Fruit fly (Drosophila melanogaster) whole organism, embryonic: ENCODE results near the gene Vps26.
A peak's percentile ranks its signal among the peaks of the same experiment; 100 is the strongest.

ENCODE experiments used
- ATbp ChIP-seq: fragments of 200-800 bp; sonication (Bioruptor generic); optimal IDR thresholded peaks from 2 replicates; lab custom pipeline; 2017; ENCODE audit warnings: missing biosample characterization, mild to moderate bottlenecking, missing genetic modification characterization, missing genetic modification reagents
- Abd-B ChIP-seq: fragments of 200-800 bp; sonication (Bioruptor generic); optimal IDR thresholded peaks from 2 replicates; lab custom pipeline; 2018; ENCODE audit warnings: missing biosample characterization, mild to moderate bottlenecking, missing genetic modification characterization, moderate library complexity
- Antp ChIP-seq: fragments of 200-800 bp; sonication (Bioruptor generic); optimal IDR thresholded peaks from 3 replicates; lab custom pipeline; 2016; ENCODE audit warnings: missing biosample characterization, missing genetic modification characterization
- Atf-2 ChIP-seq: fragments of 200-800 bp; sonication (Bioruptor generic); optimal IDR thresholded peaks from 2 replicates; lab custom pipeline; 2016; ENCODE audit warnings: missing biosample characterization, missing genetic modification characterization
- BtbVII ChIP-seq: fragments of 200-800 bp; sonication (Bioruptor generic); optimal IDR thresholded peaks from 3 replicates; lab custom pipeline; 2017; ENCODE audit warnings: missing biosample characterization, mild to moderate bottlenecking, missing genetic modification characterization
- CG10959 ChIP-seq: fragments of 200-800 bp; sonication (Bioruptor generic); IDR thresholded peaks from 2 replicates; pipeline ENCODE4 v1.3.6; 2022; ENCODE audit warnings: missing biosample characterization, missing genetic modification characterization
- CG11504 ChIP-seq: fragments of 200-800 bp; sonication (Bioruptor generic); optimal IDR thresholded peaks from 3 replicates; lab custom pipeline; 2019; ENCODE audit warnings: missing biosample characterization, mild to moderate bottlenecking, missing genetic modification characterization, moderate library complexity
- CG12071 ChIP-seq: fragments of 200-800 bp; sonication (Bioruptor generic); optimal IDR thresholded peaks from 3 replicates; lab custom pipeline; 2018; ENCODE audit warnings: missing biosample characterization, mild to moderate bottlenecking, missing genetic modification characterization
- CG1233 ChIP-seq: fragments of 200-800 bp; sonication (Bioruptor generic); optimal IDR thresholded peaks from 4 replicates; lab custom pipeline; 2018; ENCODE audit warnings: missing biosample characterization, mild to moderate bottlenecking, missing genetic modification characterization
- CG14050 ChIP-seq: fragments of 200-800 bp; sonication (Bioruptor generic); IDR thresholded peaks from 3 replicates; pipeline ENCODE4 v1.3.6; 2022; ENCODE audit warnings: missing biosample characterization, missing genetic modification characterization
- CG16863 ChIP-seq: fragments of 200-800 bp; sonication (Bioruptor generic); optimal IDR thresholded peaks from 3 replicates; lab custom pipeline; 2016; ENCODE audit warnings: missing biosample characterization, missing genetic modification characterization
- CG17361 ChIP-seq: fragments of 200-800 bp; sonication (Bioruptor generic); IDR thresholded peaks from 3 replicates; pipeline ENCODE4 v1.3.6; 2022; ENCODE audit warnings: missing biosample characterization, missing genetic modification characterization
- CG2199 ChIP-seq: fragments of 200-800 bp; sonication (Bioruptor generic); IDR thresholded peaks from 3 replicates; pipeline ENCODE4 v1.3.6; 2022; ENCODE audit warnings: missing biosample characterization, missing genetic modification characterization
- CG30403 ChIP-seq: fragments of 200-800 bp; sonication (Bioruptor generic); optimal IDR thresholded peaks from 3 replicates; lab custom pipeline; 2016; ENCODE audit warnings: missing biosample characterization, missing genetic modification characterization
- CG30431 ChIP-seq: fragments of 200-800 bp; sonication (Bioruptor generic); optimal IDR thresholded peaks from 2 replicates; lab custom pipeline; 2017; ENCODE audit warnings: missing biosample characterization, missing genetic modification characterization
- CG3065 ChIP-seq: fragments of 200-800 bp; sonication (Bioruptor generic); optimal IDR thresholded peaks from 2 replicates; lab custom pipeline; 2016; ENCODE audit warnings: missing biosample characterization, missing genetic modification characterization
- CG31224 ChIP-seq: fragments of 200-800 bp; sonication (Bioruptor generic); IDR thresholded peaks from 2 replicates; pipeline ENCODE4 v1.3.6; 2022; ENCODE audit warnings: missing biosample characterization, missing genetic modification characterization
- CG3847 ChIP-seq: fragments of 200-800 bp; sonication (Bioruptor generic); IDR thresholded peaks from 2 replicates; pipeline ENCODE4 v1.3.6; 2022; ENCODE audit warnings: missing biosample characterization, missing genetic modification characterization
- CG42726 ChIP-seq: fragments of 200-800 bp; sonication (Bioruptor generic); IDR thresholded peaks from 2 replicates; pipeline ENCODE4 v1.3.6; 2022; ENCODE audit warnings: missing biosample characterization, missing genetic modification characterization; ENCODE audit not compliant: partially characterized antibody
- CG4404 ChIP-seq: fragments of 200-800 bp; sonication (Bioruptor generic); IDR thresholded peaks from 2 replicates; pipeline ENCODE4 v1.3.6; 2022; ENCODE audit warnings: missing biosample characterization, missing genetic modification characterization
- CG7357 ChIP-seq: fragments of 200-800 bp; sonication (Bioruptor generic); IDR thresholded peaks from 3 replicates; pipeline ENCODE4 v1.3.6; 2022; ENCODE audit warnings: missing biosample characterization, missing genetic modification characterization
- CG7963 ChIP-seq: fragments of 200-800 bp; sonication (Bioruptor generic); IDR thresholded peaks from 3 replicates; pipeline ENCODE4 v1.3.6; 2022; ENCODE audit warnings: missing biosample characterization, missing genetic modification characterization; ENCODE audit not compliant: partially characterized antibody
- CG8478 ChIP-seq: fragments of >200 bp; optimal IDR thresholded peaks from 2 replicates; lab custom pipeline; 2018
- CTCF ChIP-seq: fragments of 200-800 bp; sonication (Bioruptor generic); optimal IDR thresholded peaks from 2 replicates; lab custom pipeline; 2017; ENCODE audit warnings: missing biosample characterization, mild to moderate bottlenecking, missing genetic modification characterization, moderate library complexity
- D19B ChIP-seq: fragments of 200-800 bp; sonication (Bioruptor generic); optimal IDR thresholded peaks from 2 replicates; lab custom pipeline; 2017; ENCODE audit warnings: missing biosample characterization, mild to moderate bottlenecking, missing genetic modification characterization
- E2f1 ChIP-seq: fragments of 200-800 bp; sonication (Bioruptor generic); IDR thresholded peaks from 2 replicates; pipeline ENCODE4 v1.3.6; 2022; ENCODE audit warnings: missing biosample characterization, missing genetic modification characterization
- Ets65A ChIP-seq: fragments of 200-800 bp; sonication (Bioruptor generic); peaks from one replicate; lab custom pipeline; 2016; ENCODE audit warnings: missing biosample characterization, missing genetic modification characterization
- H15 ChIP-seq: fragments of 200-800 bp; sonication (Bioruptor generic); IDR thresholded peaks from 3 replicates; pipeline ENCODE4 v1.3.6; 2022; ENCODE audit warnings: missing biosample characterization, missing genetic modification characterization
- HHEX ChIP-seq: fragments of 200-800 bp; sonication (Bioruptor generic); optimal IDR thresholded peaks from 3 replicates; lab custom pipeline; 2017; ENCODE audit warnings: missing biosample characterization, mild to moderate bottlenecking, missing genetic modification characterization, missing genetic modification reagents
- Hr3 ChIP-seq: fragments of 200-800 bp; sonication (Bioruptor generic); optimal IDR thresholded peaks from 3 replicates; lab custom pipeline; 2016; ENCODE audit warnings: missing biosample characterization, missing genetic modification characterization
- Meics ChIP-seq: fragments of 200-800 bp; sonication (Bioruptor generic); optimal IDR thresholded peaks from 2 replicates; lab custom pipeline; 2017; ENCODE audit warnings: missing biosample characterization, mild to moderate bottlenecking, missing genetic modification characterization
- Myb ChIP-seq: fragments of 200-800 bp; sonication (Bioruptor generic); optimal IDR thresholded peaks from 2 replicates; lab custom pipeline; 2016; ENCODE audit warnings: missing biosample characterization, missing genetic modification characterization
- NC2β ChIP-seq: fragments of 200-800 bp; sonication (Bioruptor generic); optimal IDR thresholded peaks from 2 replicates; lab custom pipeline; 2016; ENCODE audit warnings: missing biosample characterization, missing genetic modification characterization
- PHDP ChIP-seq: fragments of 200-800 bp; sonication (Bioruptor generic); optimal IDR thresholded peaks from 3 replicates; lab custom pipeline; 2018; ENCODE audit warnings: missing biosample characterization, mild to moderate bottlenecking, missing genetic modification characterization, moderate library complexity
- Ravus ChIP-seq: fragments of 200-800 bp; sonication (Bioruptor generic); IDR thresholded peaks from 2 replicates; pipeline ENCODE4 v1.3.6; 2022; ENCODE audit warnings: missing biosample characterization, missing genetic modification characterization
- Rfx ChIP-seq: fragments of 200-800 bp; sonication (Bioruptor generic); IDR thresholded peaks from 2 replicates; pipeline ENCODE4 v1.3.6; 2022; ENCODE audit warnings: missing biosample characterization, missing genetic modification characterization
- Sin3A ChIP-seq: fragments of >200 bp; optimal IDR thresholded peaks from 2 replicates; lab custom pipeline; 2018
- Usf ChIP-seq: fragments of 200-800 bp; sonication (Bioruptor generic); optimal IDR thresholded peaks from 2 replicates; lab custom pipeline; 2017; ENCODE audit warnings: missing genotype, missing biosample characterization, missing genetic modification characterization
- ab ChIP-seq: fragments of 200-800 bp; sonication (Bioruptor generic); optimal IDR thresholded peaks from 2 replicates; lab custom pipeline; 2016; ENCODE audit warnings: missing biosample characterization, missing genetic modification characterization
- az2 ChIP-seq: fragments of 200-800 bp; sonication (Bioruptor generic); optimal IDR thresholded peaks from 3 replicates; lab custom pipeline; 2016; ENCODE audit warnings: missing biosample characterization, missing genetic modification characterization
- corto ChIP-seq: fragments of 200-800 bp; sonication (Bioruptor generic); optimal IDR thresholded peaks from 2 replicates; lab custom pipeline; 2016; ENCODE audit warnings: missing biosample characterization, mild to moderate bottlenecking, missing genetic modification characterization, moderate library complexity
- fu2 ChIP-seq: fragments of 200-800 bp; sonication (Bioruptor generic); optimal IDR thresholded peaks from 2 replicates; lab custom pipeline; 2016; ENCODE audit warnings: missing biosample characterization, missing genetic modification characterization
- jigr1 ChIP-seq: fragments of 200-800 bp; sonication (Bioruptor generic); IDR thresholded peaks from 3 replicates; pipeline ENCODE4 v1.3.6; 2022; ENCODE audit warnings: missing biosample characterization, missing genetic modification characterization
- kni ChIP-seq: fragments of 200-800 bp; sonication (Bioruptor generic); optimal IDR thresholded peaks from 3 replicates; lab custom pipeline; 2017; ENCODE audit warnings: mild to moderate bottlenecking, missing biosample characterization, missing genetic modification reagents, missing genetic modification characterization
- oc ChIP-seq: fragments of 200-800 bp; sonication (Bioruptor generic); optimal IDR thresholded peaks from 2 replicates; lab custom pipeline; 2018; ENCODE audit warnings: missing biosample characterization, mild to moderate bottlenecking, missing genetic modification characterization, moderate library complexity
- p53 ChIP-seq: fragments of 200-800 bp; sonication (Bioruptor generic); optimal IDR thresholded peaks from 2 replicates; lab custom pipeline; 2016; ENCODE audit warnings: missing biosample characterization, missing genetic modification characterization
- pfk ChIP-seq: fragments of 200-800 bp; sonication (Bioruptor generic); optimal IDR thresholded peaks from 2 replicates; lab custom pipeline; 2018; ENCODE audit warnings: missing biosample characterization, mild to moderate bottlenecking, missing genetic modification characterization, moderate library complexity
- phol ChIP-seq: fragments of 200-800 bp; sonication (Bioruptor generic); optimal IDR thresholded peaks from 3 replicates; lab custom pipeline; 2018; ENCODE audit warnings: missing biosample characterization, mild to moderate bottlenecking, missing genetic modification characterization, moderate library complexity
- rib ChIP-seq: fragments of 200-800 bp; sonication (Bioruptor generic); IDR thresholded peaks from 2 replicates; pipeline ENCODE4 v1.3.6; 2022; ENCODE audit warnings: missing biosample characterization, missing genetic modification characterization
- so ChIP-seq: fragments of 200-800 bp; sonication (Bioruptor generic); IDR thresholded peaks from 3 replicates; pipeline ENCODE4 v1.3.6; 2022; ENCODE audit warnings: missing biosample characterization, missing genetic modification characterization
- tin ChIP-seq: fragments of 200-800 bp; sonication (Bioruptor generic); optimal IDR thresholded peaks from 3 replicates; lab custom pipeline; 2016; ENCODE audit warnings: missing biosample characterization, missing genetic modification characterization
- toy ChIP-seq: fragments of 200-800 bp; sonication (Bioruptor generic); IDR thresholded peaks from 2 replicates; pipeline ENCODE4 v1.3.6; 2022; ENCODE audit warnings: missing biosample characterization, missing genetic modification characterization
- vnd ChIP-seq: fragments of 200-800 bp; sonication (Bioruptor generic); IDR thresholded peaks from 3 replicates; pipeline ENCODE4 v1.3.6; 2022; ENCODE audit warnings: missing biosample characterization, missing genetic modification characterization; ENCODE audit not compliant: partially characterized antibody
- wdn ChIP-seq: fragments of 200-800 bp; sonication (Bioruptor generic); IDR thresholded peaks from 2 replicates; pipeline ENCODE4 v1.3.6; 2022; ENCODE audit warnings: missing biosample characterization, missing genetic modification characterization

Gene Vps26

DNA sequence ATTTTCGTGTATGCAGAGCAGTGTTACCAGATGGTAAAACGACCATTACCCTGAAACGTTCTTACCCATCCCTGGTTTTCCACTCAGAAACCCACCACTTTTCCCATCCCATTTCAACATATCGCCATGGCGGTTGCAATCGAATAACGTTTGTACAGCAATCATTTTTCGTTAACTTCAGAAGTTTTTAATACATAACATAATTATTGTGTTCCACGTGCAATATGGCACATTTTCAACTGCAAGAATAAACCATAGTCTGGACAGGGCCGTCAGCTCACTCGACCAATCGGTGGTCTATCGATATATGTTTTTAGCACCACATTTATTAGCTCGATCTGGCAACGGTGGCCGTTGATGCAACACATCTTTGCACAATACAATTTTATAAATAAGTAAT, 16.3 kb downstream of the Vps26 start, which contains the start of the genes trr and mRpL16 (continued):
- TF ChIP-seq NC2β (no peak), CG10959 (no peak), pfk (GFP tag; lab: Kevin White, UChicago) (no peak), CG4404 (peak; percentile 31; the same call in 1 of the 2 replicates), CG7963 (GFP tag; lab: Robert Waterston, UW) (peak; percentile 40; the same call in 1 of the 3 replicates), vnd (GFP tag; lab: Robert Waterston, UW) (peak; percentile 71), CG16863 (GFP tag; lab: Kevin White, UChicago) (no peak), Abd-B (GFP tag; lab: Kevin White, UChicago) (peak; percentile 64), CG31224 (GFP tag; lab: Robert Waterston, UW) (0 out of 2 replicates have a peak, but pooled peaks have one; percentile 16), CG42726 (GFP tag; lab: Robert Waterston, UW) (no peak), CG14050 (GFP tag; lab: Robert Waterston, UW) (no peak), CG2199 (no peak), CG3847 (GFP tag; lab: Robert Waterston, UW) (peak; percentile 62), so (GFP tag; lab: Robert Waterston, UW) (no peak), CTCF (GFP tag; lab: Kevin White, UChicago) (no peak), p53 (GFP tag; lab: Kevin White, UChicago) (no peak), CG7357 (GFP tag; lab: Robert Waterston, UW) (0 out of 3 replicates have a peak, but pooled peaks have one; percentile 30), BtbVII (no peak), HHEX (GFP tag; lab: Kevin White, UChicago) (no peak), Atf-2 (GFP tag; lab: Kevin White, UChicago) (no peak), Ravus (GFP tag; lab: Robert Waterston, UW) (no peak), Myb (peak; percentile 18), ab (GFP tag; lab: Kevin White, UChicago) (no peak), E2f1 (GFP tag; lab: Robert Waterston, UW) (no peak), H15 (GFP tag; lab: Robert Waterston, UW) (no peak), CG3065 (GFP tag; lab: Kevin White, UChicago) (no peak), Rfx (peak; percentile 58), corto (GFP tag; lab: Kevin White, UChicago) (no peak), oc (tag; lab: Kevin White, UChicago) (no peak), kni (GFP tag; lab: Kevin White, UChicago) (no peak), D19B (GFP tag; lab: Kevin White, UChicago) (no peak), ATbp (GFP tag; lab: Kevin White, UChicago) (no peak), Antp (GFP tag; lab: Kevin White, UChicago) (no peak), CG30403 (GFP tag; lab: Kevin White, UChicago) (peak; percentile 18), Sin3A (lab: Kevin White, UChicago) (peak; percentile 97), Meics (GFP tag; lab: Kevin White, UChicago) (no peak), az2 (GFP tag; lab: Kevin White, UChicago) (no peak), wdn (GFP tag; lab: Robert Waterston, UW) (0 out of 2 replicates have a peak, but pooled peaks have one; percentile 48), Usf (GFP tag; lab: Kevin White, UChicago) (no peak), Ets65A (peak; percentile 86), tin (GFP tag; lab: Kevin White, UChicago) (peak; percentile 32), CG1233 (GFP tag; lab: Kevin White, UChicago) (no peak), CG12071 (GFP tag; lab: Kevin White, UChicago) (no peak), phol (tag; lab: Kevin White, UChicago) (peak; percentile 83), CG8478 (lab: Kevin White, UChicago) (no peak), CG30431 (GFP tag; lab: Kevin White, UChicago) (no peak), jigr1 (GFP tag; lab: Robert Waterston, UW) (no peak), fu2 (GFP tag; lab: Kevin White, UChicago) (no peak), rib (GFP tag; lab: Robert Waterston, UW) (no peak), CG11504 (tag; lab: Kevin White, UChicago) (peak; percentile 90), PHDP (tag; lab: Kevin White, UChicago) (no peak), Hr3 (no peak), toy (GFP tag; lab: Robert Waterston, UW) (no peak), CG17361 (GFP tag; lab: Robert Waterston, UW) (no peak; the same call in 2 of the 3 replicates)
